Fruit fly (Drosophila melanogaster): Measurements from ENCODE around the gene nkd.

nkd gene

dm6 chr3L:19071173-19071844 lies 26.1 kb upstream of the nkd start (continued):
- peak; percentile 11; the same call in 1 of the 2 replicates for TF ChIP-seq CG31224 (GFP tag; IDR thresholded peaks at IDR 0.05)
- TF ChIP-seq MTF-1 (GFP tag; optimal IDR thresholded peaks at IDR 0.05; ENCODE audit: borderline replicate concordance) = no peak
- no peak for TF ChIP-seq lov (optimal IDR thresholded peaks at IDR 0.05)
- TF ChIP-seq lov (GFP tag; IDR thresholded peaks at IDR 0.05) = no peak
- no peak for TF ChIP-seq tna (GFP tag; IDR thresholded peaks at IDR 0.05; ENCODE audit: partially characterized antibody)
- TF ChIP-seq CG10543 (GFP tag; optimal IDR thresholded peaks at IDR 0.05) = peak; percentile 69
- no peak for TF ChIP-seq CG5245 (GFP tag; optimal IDR thresholded peaks at IDR 0.05)
- TF ChIP-seq fd64A (GFP tag; optimal IDR thresholded peaks at IDR 0.05) = no peak
- TF ChIP-seq HLH3B (GFP tag; IDR thresholded peaks at IDR 0.05) = peak; percentile 18; the same call in 1 of the 2 replicates
- no peak for TF ChIP-seq CG4328 (GFP tag; optimal IDR thresholded peaks at IDR 0.05)
- TF ChIP-seq dan (GFP tag; IDR thresholded peaks at IDR 0.05) = no peak
- TF ChIP-seq Tbp (GFP tag; optimal IDR thresholded peaks at IDR 0.05) = no peak
- TF ChIP-seq CG7786 (GFP tag; optimal IDR thresholded peaks at IDR 0.05) = no peak
- peak; percentile 33 for TF ChIP-seq D19B (GFP tag; optimal IDR thresholded peaks at IDR 0.05)
- TF ChIP-seq CG32772 (GFP tag; IDR thresholded peaks at IDR 0.05) = no peak
- no peak for TF ChIP-seq CG3065 (GFP tag; optimal IDR thresholded peaks at IDR 0.05)
- TF ChIP-seq unc-4 (GFP tag; IDR thresholded peaks at IDR 0.05; ENCODE audit: partially characterized antibody) = no peak
- TF ChIP-seq CG17912 (GFP tag; optimal IDR thresholded peaks at IDR 0.05) = no peak
- TF ChIP-seq sqz (GFP tag; optimal IDR thresholded peaks at IDR 0.05) = peak; percentile 80
- no peak for TF ChIP-seq grn (GFP tag; optimal IDR thresholded peaks at IDR 0.05)
- TF ChIP-seq Ets97D (GFP tag; optimal IDR thresholded peaks at IDR 0.05) = no peak
- no peak for TF ChIP-seq CG15601 (tag; optimal IDR thresholded peaks at IDR 0.05)
- no peak for TF ChIP-seq fu2 (GFP tag; optimal IDR thresholded peaks at IDR 0.05)
- TF ChIP-seq HmgZ (tag; optimal IDR thresholded peaks at IDR 0.05) = no peak
- TF ChIP-seq CG3847 (GFP tag; IDR thresholded peaks at IDR 0.05) = no peak
- no peak for TF ChIP-seq H2.0 (GFP tag; IDR thresholded peaks at IDR 0.05)
- TF ChIP-seq ap (GFP tag; IDR thresholded peaks at IDR 0.05) = no peak
- TF ChIP-seq oc (tag; optimal IDR thresholded peaks at IDR 0.05) = no peak
- no peak for TF ChIP-seq maf-S (GFP tag; optimal IDR thresholded peaks at IDR 0.05)
- TF ChIP-seq Ssrp (tag; optimal IDR thresholded peaks at IDR 0.05) = no peak
- TF ChIP-seq CG15696 (tag; optimal IDR thresholded peaks at IDR 0.05) = no peak
- no peak for TF ChIP-seq CG11398 (GFP tag; optimal IDR thresholded peaks at IDR 0.05)
- TF ChIP-seq Taf1 (GFP tag; IDR thresholded peaks at IDR 0.05) = no peak
- TF ChIP-seq toy (GFP tag; IDR thresholded peaks at IDR 0.05) = no peak
- TF ChIP-seq CG12659 (GFP tag; optimal IDR thresholded peaks at IDR 0.05) = no peak
- TF ChIP-seq Lim3 (GFP tag; IDR thresholded peaks at IDR 0.05) = no peak
- no peak for TF ChIP-seq hth (optimal IDR thresholded peaks at IDR 0.05)
- peak; percentile 94 for TF ChIP-seq cwo (GFP tag; optimal IDR thresholded peaks at IDR 0.05)
- no peak for TF ChIP-seq crp (GFP tag; optimal IDR thresholded peaks at IDR 0.05)
- no peak for TF ChIP-seq CG8388 (GFP tag; optimal IDR thresholded peaks at IDR 0.05)
- peak; percentile 9 for TF ChIP-seq kni (GFP tag; optimal IDR thresholded peaks at IDR 0.05)
- TF ChIP-seq amos (GFP tag; IDR thresholded peaks at IDR 0.05; ENCODE audit: partially characterized antibody) = no peak
- TF ChIP-seq ci (GFP tag; IDR thresholded peaks at IDR 0.05) = no peak
- TF ChIP-seq CG11560 (tag; IDR thresholded peaks at IDR 0.05) = no peak
- TF ChIP-seq CrebB (tag; optimal IDR thresholded peaks at IDR 0.05) = no peak
- no peak for TF ChIP-seq Ets65A (GFP tag)
- no peak for TF ChIP-seq CG17328 (GFP tag; IDR thresholded peaks at IDR 0.05)
- no peak for TF ChIP-seq CG10462 (GFP tag; optimal IDR thresholded peaks at IDR 0.05)
- no peak for TF ChIP-seq E2f2 (GFP tag; IDR thresholded peaks at IDR 0.05)
- no peak for TF ChIP-seq az2 (GFP tag; optimal IDR thresholded peaks at IDR 0.05)
- TF ChIP-seq Sry-β (GFP tag; optimal IDR thresholded peaks at IDR 0.05) = no peak
